Worm (Caenorhabditis elegans) whole organism, young adult: ENCODE data around the gene M04B2.7.
A peak's percentile ranks its signal among the peaks of the same experiment; 100 is the strongest.

ENCODE experiments used
- C06A6.2 ChIP-seq: fragments of 200-800 bp; sonication (Bioruptor generic); conservative IDR thresholded peaks from 2 replicates; pipeline ENCODE4 v1.3.6; 2022; ENCODE audit warnings: missing genetic modification characterization, missing compliant biosample characterization
- D2030.7 ChIP-seq: fragments of 200-800 bp; sonication (Bioruptor generic); IDR thresholded peaks from 2 replicates; pipeline ENCODE4 v1.3.6; 2022; ENCODE audit warnings: missing genetic modification reagents, missing genetic modification characterization, missing compliant biosample characterization
- F23B12.7 ChIP-seq: sonication (generic microtip); optimal IDR thresholded peaks from 2 replicates; lab custom pipeline; 2017; ENCODE audit warnings: missing genetic modification characterization, mild to moderate bottlenecking, missing compliant biosample characterization, antibody characterized with exemption, moderate library complexity; ENCODE audit not compliant: insufficient read depth
- F57C9.4 ChIP-seq: sonication (generic microtip); optimal IDR thresholded peaks from 2 replicates; lab custom pipeline; 2017; ENCODE audit warnings: mild to moderate bottlenecking, missing genetic modification characterization, missing compliant biosample characterization
- K12H6.12 ChIP-seq: fragments of 200-800 bp; sonication (Bioruptor generic); optimal IDR thresholded peaks from 2 replicates; lab custom pipeline; 2018; ENCODE audit warnings: mild to moderate bottlenecking, missing genetic modification characterization, missing compliant biosample characterization
- T26A5.8 ChIP-seq: sonication (generic microtip); optimal IDR thresholded peaks from 2 replicates; lab custom pipeline; 2016; ENCODE audit warnings: missing genetic modification characterization, missing compliant biosample characterization
- Y53F4B.3 ChIP-seq: fragments of 200-800 bp; sonication (Bioruptor generic); IDR thresholded peaks from 2 replicates; pipeline ENCODE4 v1.3.6; 2022; ENCODE audit warnings: missing genetic modification reagents, missing genetic modification characterization, missing compliant biosample characterization
- Y95B8A.8 ChIP-seq: fragments of 200-800 bp; sonication (Bioruptor generic); IDR thresholded peaks from 2 replicates; pipeline ENCODE4 v1.3.6; 2022; ENCODE audit warnings: missing genetic modification reagents, missing genetic modification characterization, missing compliant biosample characterization
- ama-1 ChIP-seq, 3 experiments: fragments of 150-350 bp in 1 of 3; sonication (generic microtip) in 2 of 3; optimal IDR thresholded peaks; 2 replicates each; lab custom pipeline; 2014 to 2018; ENCODE audit warnings: missing biosample characterization in 2 of 3, missing genetic modification characterization in 2 of 3, missing genetic modification reagents in 2 of 3
- attf-3 ChIP-seq: fragments of 200-800 bp; sonication (Bioruptor generic); conservative IDR thresholded peaks from 2 replicates; pipeline ENCODE4 v1.3.6; 2022; ENCODE audit warnings: missing genetic modification reagents, missing genetic modification characterization, missing compliant biosample characterization
- cebp-1 ChIP-seq, 2 experiments: fragments of 200-800 bp in 1 of 2; sonication (Bioruptor generic) in 1 of 2; sonication (generic microtip) in 1 of 2; IDR thresholded peaks in 1 of 2; optimal IDR thresholded peaks in 1 of 2; 2 replicates each; pipeline versions ENCODE4 v1.3.6 to Lab custom; 2017 to 2022; ENCODE audit warnings: missing compliant biosample characterization in 2 of 2, missing genetic modification characterization in 2 of 2, mild to moderate bottlenecking in 1 of 2, missing genetic modification reagents in 1 of 2, moderate library complexity in 1 of 2
- dox-1 ChIP-seq: fragments of 200-800 bp; sonication (Bioruptor generic); IDR thresholded peaks from 2 replicates; pipeline ENCODE4 v1.3.6; 2022; ENCODE audit warnings: missing genetic modification reagents, missing genetic modification characterization, missing compliant biosample characterization
- ets-4 ChIP-seq: fragments of 200-800 bp; sonication (Bioruptor generic); optimal IDR thresholded peaks from 2 replicates; lab custom pipeline; 2018; ENCODE audit warnings: mild to moderate bottlenecking, missing genetic modification characterization, missing compliant biosample characterization
- hlh-12 ChIP-seq: sonication (generic microtip); optimal IDR thresholded peaks from 2 replicates; lab custom pipeline; 2016; ENCODE audit warnings: missing genetic modification characterization, missing compliant biosample characterization
- hmg-1.2 ChIP-seq: fragments of 200-800 bp; sonication (Bioruptor generic); IDR thresholded peaks from 2 replicates; pipeline ENCODE4 v1.3.6; 2022; ENCODE audit warnings: missing genetic modification reagents, missing genetic modification characterization, missing compliant biosample characterization
- lin-35 ChIP-seq, 3 experiments: fragments of 150-350 bp in 2 of 3; sonication (generic microtip) in 1 of 3; optimal IDR thresholded peaks; 2 replicates each; lab custom pipeline; 2014 to 2018; ENCODE audit warnings: missing biosample characterization in 3 of 3, missing genetic modification characterization in 3 of 3, missing genetic modification reagents in 3 of 3
- lir-1 ChIP-seq: fragments of 200-800 bp; sonication (Bioruptor generic); conservative IDR thresholded peaks from 2 replicates; pipeline ENCODE4 v1.3.6; 2022; ENCODE audit warnings: missing genetic modification reagents, missing genetic modification characterization, missing compliant biosample characterization
- madf-6 ChIP-seq: fragments of 200-800 bp; sonication (Bioruptor generic); IDR thresholded peaks from 2 replicates; pipeline ENCODE4 v1.3.6; 2022; ENCODE audit warnings: missing genetic modification reagents, missing genetic modification characterization, missing compliant biosample characterization
- mcd-1 ChIP-seq: fragments of 200-800 bp; sonication (Bioruptor generic); IDR thresholded peaks from 2 replicates; pipeline ENCODE4 v1.3.6; 2022; ENCODE audit warnings: missing genetic modification reagents, missing genetic modification characterization, missing compliant biosample characterization
- mel-28 ChIP-seq: sonication (generic microtip); optimal IDR thresholded peaks from 2 replicates; lab custom pipeline; 2016; ENCODE audit warnings: borderline replicate concordance, mild to moderate bottlenecking, missing genetic modification characterization, missing compliant biosample characterization
- mxl-1 ChIP-seq: sonication (generic microtip); optimal IDR thresholded peaks from 2 replicates; lab custom pipeline; 2016; ENCODE audit warnings: missing genetic modification characterization, missing compliant biosample characterization
- nfyb-1 ChIP-seq: fragments of 200-800 bp; sonication (Bioruptor generic); IDR thresholded peaks from 2 replicates; pipeline ENCODE4 v1.3.6; 2022; ENCODE audit warnings: missing genetic modification reagents, missing genetic modification characterization, missing compliant biosample characterization
- nhr-80 ChIP-seq: sonication (generic microtip); optimal IDR thresholded peaks from 2 replicates; lab custom pipeline; 2016; ENCODE audit warnings: missing genetic modification characterization, missing compliant biosample characterization
- rec-8 ChIP-seq, 2 experiments: sonication (generic microtip); optimal IDR thresholded peaks; 2 replicates each; lab custom pipeline; 2016; ENCODE audit warnings: mild to moderate bottlenecking in 2 of 2, missing genetic modification characterization in 2 of 2, missing genetic modification reagents in 2 of 2, missing genotype in 2 of 2, missing biosample characterization in 1 of 2, missing compliant biosample characterization in 1 of 2, moderate library complexity in 1 of 2
- repo-1 ChIP-seq: sonication (generic microtip); optimal IDR thresholded peaks from 2 replicates; lab custom pipeline; 2017; ENCODE audit warnings: mild to moderate bottlenecking, missing genetic modification characterization, missing compliant biosample characterization
- sdz-38 ChIP-seq: sonication (generic microtip); optimal IDR thresholded peaks from 2 replicates; lab custom pipeline; 2016; ENCODE audit warnings: missing genotype, missing genetic modification characterization, missing compliant biosample characterization
- snpc-1.3 ChIP-seq: sonication (generic microtip); optimal IDR thresholded peaks from 2 replicates; lab custom pipeline; 2017; ENCODE audit warnings: missing genetic modification characterization, mild to moderate bottlenecking, missing compliant biosample characterization, antibody characterized with exemption, moderate library complexity, missing genotype, missing genetic modification reagents; ENCODE audit not compliant: insufficient read depth
- unc-130 ChIP-seq: sonication (generic microtip); optimal IDR thresholded peaks from 2 replicates; lab custom pipeline; 2016; ENCODE audit warnings: missing genetic modification reagents, missing genetic modification characterization, missing compliant biosample characterization
- xnd-1 ChIP-seq: sonication (generic microtip); optimal IDR thresholded peaks from 2 replicates; lab custom pipeline; 2016; ENCODE audit warnings: missing genotype, missing genetic modification reagents, missing genetic modification characterization, missing compliant biosample characterization

M04B2.7 gene

DNA sequence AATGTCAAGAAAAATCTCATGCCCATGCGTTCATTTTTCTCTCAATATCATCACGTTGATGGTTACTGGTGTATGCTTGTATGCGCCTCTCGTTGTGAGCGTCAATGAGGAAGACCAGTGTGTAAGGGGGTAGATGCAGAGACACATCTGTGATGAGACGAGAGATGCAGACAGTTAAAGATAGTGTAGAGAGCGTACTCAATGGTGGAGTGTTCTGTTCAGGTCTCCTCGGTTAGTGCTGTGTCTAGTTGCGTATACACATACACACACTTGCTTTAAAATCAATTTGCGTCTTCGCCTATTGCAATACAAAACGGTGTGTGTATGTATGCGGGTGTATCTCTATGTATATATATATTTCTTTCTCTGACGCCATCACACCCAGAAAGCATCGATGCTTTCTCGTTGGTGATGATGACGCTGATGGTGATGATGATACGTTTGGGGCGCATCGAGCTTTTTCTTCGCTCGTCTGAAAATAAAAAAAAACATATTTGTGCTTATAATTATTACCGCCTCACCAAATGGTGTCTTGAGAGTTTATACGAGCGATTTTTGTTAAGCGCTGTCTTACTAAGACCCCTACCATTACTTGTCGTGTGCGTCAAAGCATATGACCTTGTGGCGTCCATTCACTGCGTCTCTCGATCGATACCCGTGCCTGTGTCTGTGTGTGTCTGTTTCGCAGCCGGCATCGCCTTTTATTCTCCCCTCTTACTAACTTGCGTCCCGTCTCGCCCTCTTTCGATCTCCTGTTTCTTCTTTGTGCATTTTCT, 45.0 kb upstream of the M04B2.7 start, which contains the start of gene F40F11.3 (continued):
- no peak for TF ChIP-seq sdz-38 (tag; lab: Kevin White, UChicago)
- no peak for TF ChIP-seq hlh-12 (tag; lab: Kevin White, UChicago)
- TF ChIP-seq K12H6.12 (tag; lab: Kevin White, UChicago), result peak; percentile 75
- no peak for TF ChIP-seq unc-130 (GFP tag; lab: Kevin White, UChicago)
- no peak for TF ChIP-seq T26A5.8 (tag; lab: Kevin White, UChicago)

ce11 chrIV:11592820-11593219, 44.2 kb upstream of the M04B2.7 start:
- TF ChIP-seq mxl-1 (tag; lab: Kevin White, UChicago) (no peak), D2030.7 (GFP tag; lab: Robert Waterston, UW) (peak; percentile 47; the same call in 1 of the 2 replicates), snpc-1.3 (peak; percentile 8), ama-1 (optimal IDR thresholded peaks at IDR 0.05; lab: Kevin White, UChicago) (no peak), ama-1 (GFP tag; optimal IDR thresholded peaks at IDR 0.05; lab: Kevin White, UChicago) (peak in 1 of 2 experiments; percentile 28), madf-6 (GFP tag; lab: Robert Waterston, UW) (peak; percentile 42; the same call in 1 of the 2 replicates), mcd-1 (GFP tag; lab: Robert Waterston, UW) (peak; percentile 39; the same call in 1 of the 2 replicates), hmg-1.2 (GFP tag; lab: Robert Waterston, UW) (no peak; the same call in 1 of the 2 replicates), lin-35 (GFP tag; optimal IDR thresholded peaks at IDR 0.05; lab: Kevin White, UChicago) (peak in 1 of 3 experiments; percentile 57), nfyb-1 (GFP tag; lab: Robert Waterston, UW) (0 out of 2 replicates have a peak, but pooled peaks have one; percentile 27), F23B12.7 (tag; lab: Kevin White, UChicago) (peak; percentile 27), ets-4 (GFP tag; lab: Kevin White, UChicago) (no peak)

DNA sequence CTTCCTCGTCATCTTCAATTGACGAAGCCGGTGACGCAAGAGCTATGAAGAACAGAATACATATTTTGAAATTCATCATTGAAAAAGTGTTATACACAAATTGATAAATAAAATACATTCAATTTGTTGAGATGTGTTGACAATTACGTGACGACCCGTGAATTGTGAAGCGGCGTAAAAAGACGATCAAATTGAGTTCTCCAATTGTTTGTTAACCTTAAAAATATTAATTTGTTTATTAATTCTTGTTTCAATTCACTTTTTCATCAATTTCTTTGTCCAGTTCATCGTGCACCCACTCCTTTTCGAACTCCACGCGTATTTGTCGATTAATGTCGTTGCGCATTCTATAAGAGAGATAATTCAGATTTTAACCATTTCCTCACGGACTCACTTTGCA, 43.6 kb upstream of the M04B2.7 start, which contains the start of gene spe-36:
TSS of gene spe-36 (minus strand) at position 101 of the 400 bp plus-strand sequence.
- no peak for TF ChIP-seq Y53F4B.3
- TF ChIP-seq F57C9.4 (tag; lab: Kevin White, UChicago), result no peak
- no peak for TF ChIP-seq mel-28
- TF ChIP-seq snpc-1.3, result no peak
- TF ChIP-seq rec-8 (tag; optimal IDR thresholded peaks at IDR 0.05; lab: Kevin White, UChicago), result no peak
- no peak for TF ChIP-seq lir-1
- TF ChIP-seq xnd-1, result no peak

- TF ChIP-seq mcd-1 (GFP tag; lab: Robert Waterston, UW) (no peak), repo-1 (peak; percentile 0)
Measured at ce11 chrIV:11586484-11586883, 37.9 kb upstream of the M04B2.7 start.

ce11 chrIV:11584853-11585252, 36.3 kb upstream of the M04B2.7 start:
- TF ChIP-seq C06A6.2 (GFP tag; lab: Robert Waterston, UW) (no peak), cebp-1 (GFP tag; IDR thresholded peaks at IDR 0.05; lab: Robert Waterston, UW) (no peak), cebp-1 (tag; optimal IDR thresholded peaks at IDR 0.05; lab: Kevin White, UChicago) (peak; percentile 52), Y95B8A.8 (no peak), nhr-80 (tag; lab: Kevin White, UChicago) (peak; percentile 53), attf-3 (GFP tag; lab: Robert Waterston, UW) (0 out of 2 replicates have a peak, but pooled peaks have one; percentile 21), dox-1 (GFP tag; lab: Robert Waterston, UW) (peak; percentile 21; the same call in 1 of the 2 replicates)
- TF ChIP-seq, all 124 proteins: peak for 4
